Worm (Caenorhabditis elegans): ENCODE data around the gene asna-1.

Gene asna-1

ce11 chrIII:8866983-8867842 is 27.7 kb upstream of the asna-1 start:
- TF ChIP-seq ref-1 (GFP tag; conservative IDR thresholded peaks at IDR 0.05) (no peak), T22C8.4 (GFP tag; IDR thresholded peaks at IDR 0.05) (no peak), klf-2 (GFP tag; conservative IDR thresholded peaks at IDR 0.05) (no peak), ztf-23 (GFP tag; IDR thresholded peaks at IDR 0.05) (no peak), cog-1 (tag; optimal IDR thresholded peaks at IDR 0.05) (no peak), ztf-29 (GFP tag; IDR thresholded peaks at IDR 0.05) (no peak), med-1 (GFP tag; optimal IDR thresholded peaks at IDR 0.05; ENCODE audit: insufficient read depth) (no peak), tab-1 (GFP tag; IDR thresholded peaks at IDR 0.05) (no peak), flt-1 (GFP tag; IDR thresholded peaks at IDR 0.05) (no peak)

ce11 chrIII:8867922-8868655 is 26.8 kb upstream of the asna-1 start:
- TF ChIP-seq cog-1 (tag; optimal IDR thresholded peaks at IDR 0.05), result no peak
- TF ChIP-seq med-1 (GFP tag; optimal IDR thresholded peaks at IDR 0.05; ENCODE audit: insufficient read depth), result no peak
- TF ChIP-seq ztf-29 (GFP tag; IDR thresholded peaks at IDR 0.05), result no peak
- TF ChIP-seq klf-2 (GFP tag; conservative IDR thresholded peaks at IDR 0.05), result no peak
- TF ChIP-seq tab-1 (GFP tag; IDR thresholded peaks at IDR 0.05), result no peak
- no peak for TF ChIP-seq flt-1 (GFP tag; IDR thresholded peaks at IDR 0.05)
- no peak for TF ChIP-seq T22C8.4 (GFP tag; IDR thresholded peaks at IDR 0.05)
- no peak for TF ChIP-seq ztf-23 (GFP tag; IDR thresholded peaks at IDR 0.05)
- no peak for TF ChIP-seq ref-1 (GFP tag; conservative IDR thresholded peaks at IDR 0.05)

DNA sequence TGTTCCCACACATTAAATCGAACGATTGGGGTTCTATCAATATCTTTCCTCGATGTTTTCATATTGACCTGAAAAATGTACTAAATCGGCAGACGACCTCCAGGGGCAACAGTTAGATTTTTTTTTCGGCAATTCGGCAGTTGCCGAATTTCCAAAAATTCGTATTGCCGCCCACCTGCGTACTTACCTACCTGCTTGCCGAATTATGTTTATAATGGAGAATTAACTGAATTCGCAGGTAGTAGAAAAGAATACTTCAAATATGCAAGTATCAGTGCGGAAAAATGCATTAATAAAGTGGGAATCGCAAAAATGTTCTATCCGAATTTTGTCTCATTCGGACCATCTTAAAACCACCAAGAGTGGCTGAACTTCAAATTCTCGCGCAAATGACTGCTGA is 25.2 kb upstream of the asna-1 start:
- no peak for TF ChIP-seq med-1 (GFP tag; optimal IDR thresholded peaks at IDR 0.05; ENCODE audit: insufficient read depth)
- TF ChIP-seq tab-1 (GFP tag; IDR thresholded peaks at IDR 0.05), result no peak
- no peak for TF ChIP-seq ref-1 (GFP tag; conservative IDR thresholded peaks at IDR 0.05)
- no peak for TF ChIP-seq ztf-23 (GFP tag; IDR thresholded peaks at IDR 0.05)

DNA sequence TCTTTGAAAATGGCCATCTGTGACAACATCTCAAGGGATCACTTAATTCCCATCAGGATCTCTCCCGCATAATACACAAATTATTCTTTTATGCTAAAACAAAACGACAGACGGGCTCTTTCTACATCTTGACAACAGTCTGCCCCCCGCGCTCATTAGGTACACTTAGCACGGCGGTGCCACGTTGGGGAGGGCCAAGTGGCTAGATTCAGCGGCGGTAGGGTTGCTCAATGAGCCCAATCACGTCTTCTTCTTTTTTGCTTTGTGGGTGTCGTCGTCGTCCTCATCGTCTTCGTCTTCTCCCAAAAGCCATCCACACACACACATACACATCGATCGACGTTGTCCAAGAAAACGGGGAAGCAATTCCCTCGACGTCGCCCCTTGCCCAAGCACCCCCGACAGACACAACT is 21.8 kb upstream of the asna-1 start:
- peak; percentile 58; the same call in 1 of the 2 replicates for TF ChIP-seq T22C8.4 (GFP tag; IDR thresholded peaks at IDR 0.05)
- TF ChIP-seq med-1 (GFP tag; optimal IDR thresholded peaks at IDR 0.05; ENCODE audit: insufficient read depth), result no peak
- 0 out of 2 replicates have a peak, but pooled peaks have one; percentile 41 for TF ChIP-seq flt-1 (GFP tag; IDR thresholded peaks at IDR 0.05)
- TF ChIP-seq cog-1 (tag; optimal IDR thresholded peaks at IDR 0.05), result peak; percentile 1

ce11 chrIII:8873990-8874668 is 20.8 kb upstream of the asna-1 start:
- TF ChIP-seq med-1 (GFP tag; optimal IDR thresholded peaks at IDR 0.05; ENCODE audit: insufficient read depth), result no peak
- TF ChIP-seq tab-1 (GFP tag; IDR thresholded peaks at IDR 0.05), result 0 out of 2 replicates have a peak, but pooled peaks have one; percentile 61
- peak; percentile 85 for TF ChIP-seq cog-1 (tag; optimal IDR thresholded peaks at IDR 0.05)
- no peak for TF ChIP-seq klf-2 (GFP tag; conservative IDR thresholded peaks at IDR 0.05)
- TF ChIP-seq T22C8.4 (GFP tag; IDR thresholded peaks at IDR 0.05), result no peak
- TF ChIP-seq flt-1 (GFP tag; IDR thresholded peaks at IDR 0.05), result peak; percentile 65; the same call in 1 of the 2 replicates
- TF ChIP-seq ztf-23 (GFP tag; IDR thresholded peaks at IDR 0.05), result peak; percentile 56; the same call in 1 of the 2 replicates

- TF ChIP-seq med-1 (GFP tag; optimal IDR thresholded peaks at IDR 0.05; ENCODE audit: insufficient read depth) (no peak), ref-1 (GFP tag; conservative IDR thresholded peaks at IDR 0.05) (no peak), ztf-29 (GFP tag; IDR thresholded peaks at IDR 0.05) (no peak), flt-1 (GFP tag; IDR thresholded peaks at IDR 0.05) (no peak)
Observed at ce11 chrIII:8877002-8877401, 17.9 kb upstream of the asna-1 start, which contains the start of gene K01F9.2. K01F9.2 (minus strand) TSS chrIII:8877128.

DNA sequence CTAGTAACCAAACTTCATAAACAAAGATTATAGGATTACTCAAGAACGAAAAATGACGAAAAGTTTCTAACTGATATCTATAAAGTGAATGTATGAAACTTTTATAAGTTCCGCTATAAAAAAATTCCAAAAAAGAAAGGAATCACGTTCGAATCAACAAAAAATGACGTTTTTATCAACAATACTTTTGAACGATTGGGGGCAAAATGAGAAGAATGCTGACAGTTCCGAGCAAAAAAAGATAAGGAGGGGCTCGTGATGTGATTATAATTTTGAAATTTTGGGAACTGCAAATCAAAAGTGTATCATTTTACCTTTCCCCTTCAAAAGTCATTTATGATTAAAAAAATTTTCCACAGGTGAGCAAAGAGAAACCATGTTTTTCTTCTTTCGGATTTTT is 15.9 kb upstream of the asna-1 start:
- TF ChIP-seq klf-2 (GFP tag; conservative IDR thresholded peaks at IDR 0.05), result no peak
- TF ChIP-seq ref-1 (GFP tag; conservative IDR thresholded peaks at IDR 0.05), result no peak
- no peak for TF ChIP-seq flt-1 (GFP tag; IDR thresholded peaks at IDR 0.05)
- TF ChIP-seq ztf-29 (GFP tag; IDR thresholded peaks at IDR 0.05), result no peak
- no peak for TF ChIP-seq ztf-23 (GFP tag; IDR thresholded peaks at IDR 0.05)
- TF ChIP-seq T22C8.4 (GFP tag; IDR thresholded peaks at IDR 0.05), result no peak
- TF ChIP-seq med-1 (GFP tag; optimal IDR thresholded peaks at IDR 0.05; ENCODE audit: insufficient read depth), result no peak
- TF ChIP-seq tab-1 (GFP tag; IDR thresholded peaks at IDR 0.05), result no peak
- no peak for TF ChIP-seq cog-1 (tag; optimal IDR thresholded peaks at IDR 0.05)

ce11 chrIII:8882333-8882732 is 12.5 kb upstream of the asna-1 start:
- TF ChIP-seq flt-1 (GFP tag; IDR thresholded peaks at IDR 0.05), result no peak
- TF ChIP-seq ref-1 (GFP tag; conservative IDR thresholded peaks at IDR 0.05), result no peak
- TF ChIP-seq cog-1 (tag; optimal IDR thresholded peaks at IDR 0.05), result no peak
- no peak for TF ChIP-seq ztf-23 (GFP tag; IDR thresholded peaks at IDR 0.05)

ce11 chrIII:8885150-8885549 is 9.7 kb upstream of the asna-1 start, which contains the start of gene svop-1:
svop-1 (minus strand) TSS chrIII:8885488.
- no peak for TF ChIP-seq T22C8.4 (GFP tag; IDR thresholded peaks at IDR 0.05)

All from whole organism, midembryonic.